Fruit fly (Drosophila melanogaster) whole organism, embryonic: Measurements from ENCODE around the gene mRpL48.

ENCODE experiments used
- CG10366 ChIP-seq: fragments of 200-800 bp; sonication (Bioruptor generic); IDR thresholded peaks from 2 replicates; pipeline ENCODE4 v1.3.6; 2022; ENCODE audit warnings: missing biosample characterization, missing genetic modification characterization
- CG17359 ChIP-seq: fragments of 200-800 bp; sonication (Bioruptor generic); optimal IDR thresholded peaks from 3 replicates; lab custom pipeline; 2018; ENCODE audit warnings: missing biosample characterization, mild to moderate bottlenecking, missing genetic modification characterization, moderate library complexity
- CG7928 ChIP-seq: fragments of 200-800 bp; sonication (Bioruptor generic); optimal IDR thresholded peaks from 2 replicates; lab custom pipeline; 2017; ENCODE audit warnings: missing biosample characterization, mild to moderate bottlenecking, missing genetic modification characterization
- CTCF ChIP-seq: fragments of 200-800 bp; sonication (Bioruptor generic); optimal IDR thresholded peaks from 2 replicates; lab custom pipeline; 2017; ENCODE audit warnings: missing biosample characterization, mild to moderate bottlenecking, missing genetic modification characterization, moderate library complexity
- Deaf1 ChIP-seq: fragments of 200-800 bp; optimal IDR thresholded peaks from 3 replicates; lab custom pipeline; 2019; ENCODE audit warnings: missing biosample characterization, mild to moderate bottlenecking, missing genetic modification characterization, moderate library complexity
- PHDP ChIP-seq: fragments of 200-800 bp; sonication (Bioruptor generic); optimal IDR thresholded peaks from 3 replicates; lab custom pipeline; 2018; ENCODE audit warnings: missing biosample characterization, mild to moderate bottlenecking, missing genetic modification characterization, moderate library complexity
- az2 ChIP-seq: fragments of 200-800 bp; sonication (Bioruptor generic); optimal IDR thresholded peaks from 3 replicates; lab custom pipeline; 2016; ENCODE audit warnings: missing biosample characterization, missing genetic modification characterization
- exex ChIP-seq: fragments of 200-800 bp; sonication (Bioruptor generic); optimal IDR thresholded peaks from 4 replicates; lab custom pipeline; 2018; ENCODE audit warnings: missing biosample characterization, mild to moderate bottlenecking, missing genetic modification characterization, moderate library complexity
- sug ChIP-seq: fragments of 200-800 bp; optimal IDR thresholded peaks from 2 replicates; lab custom pipeline; 2019; ENCODE audit warnings: missing biosample characterization, mild to moderate bottlenecking, missing genetic modification characterization, moderate library complexity
- tup ChIP-seq: fragments of 200-800 bp; sonication (Bioruptor generic); optimal IDR thresholded peaks from 2 replicates; lab custom pipeline; 2016; ENCODE audit warnings: missing biosample characterization, mild to moderate bottlenecking, missing genetic modification characterization, moderate library complexity
- vnd ChIP-seq: fragments of 200-800 bp; sonication (Bioruptor generic); IDR thresholded peaks from 3 replicates; pipeline ENCODE4 v1.3.6; 2022; ENCODE audit warnings: missing biosample characterization, missing genetic modification characterization; ENCODE audit not compliant: partially characterized antibody
- zf30C ChIP-seq: fragments of 200-800 bp; sonication (Bioruptor generic); optimal IDR thresholded peaks from 3 replicates; lab custom pipeline; 2018; ENCODE audit warnings: missing biosample characterization, mild to moderate bottlenecking, missing genetic modification characterization

- TF ChIP-seq CG17359 (tag; lab: Kevin White, UChicago) (no peak), vnd (no peak), PHDP (tag; lab: Kevin White, UChicago) (no peak), CG10366 (no peak), tup (no peak), exex (tag; lab: Kevin White, UChicago) (no peak), CTCF (no peak), sug (tag; lab: Kevin White, UChicago) (no peak), az2 (GFP tag; lab: Kevin White, UChicago) (no peak), CG7928 (GFP tag; lab: Kevin White, UChicago) (no peak), Deaf1 (tag; lab: Kevin White, UChicago) (no peak), zf30C (GFP tag; lab: Kevin White, UChicago) (no peak)
These were observed 38.0 kb upstream of the mRpL48 start for dm6 chr2L:1672111-1672718.
